Worm (Caenorhabditis elegans) whole organism, late embryonic: Measurements from ENCODE around the gene gei-14.
A peak's percentile ranks its signal among the peaks of the same experiment; 100 is the strongest.

Experiments
- dmd-4 ChIP-seq: sonication (generic microtip); optimal IDR thresholded peaks from 2 replicates; lab custom pipeline; 2016; ENCODE audit warnings: borderline replicate concordance, missing genetic modification characterization, missing compliant biosample characterization
- dve-1 ChIP-seq: sonication (generic microtip); optimal IDR thresholded peaks from 2 replicates; lab custom pipeline; 2017; ENCODE audit warnings: antibody characterized with exemption, mild to moderate bottlenecking, missing genetic modification characterization, missing compliant biosample characterization
- pha-4 ChIP-seq: fragments of 150-350 bp; optimal IDR thresholded peaks from 2 replicates; lab custom pipeline; 2018; ENCODE audit warnings: missing biosample characterization, missing genetic modification reagents, missing genetic modification characterization
- rnt-1 ChIP-seq: sonication (generic microtip); optimal IDR thresholded peaks from 2 replicates; lab custom pipeline; 2016; ENCODE audit warnings: missing genetic modification characterization, missing compliant biosample characterization

ce11 chrII:8325002-8325539, 49.0 kb upstream of the gei-14 start, which contains the start of the genes ran-3 and C26D10.3:
- TF ChIP-seq pha-4 (tag; lab: Kevin White, UChicago) (no peak), dmd-4 (tag; lab: Kevin White, UChicago) (no peak), rnt-1 (peak; percentile 15), dve-1 (tag; lab: Kevin White, UChicago) (no peak)
